Worm (Caenorhabditis elegans) whole organism, L4/young adult: ENCODE data around the gene Y116A8C.23.

Experiments
- W03F9.2 ChIP-seq: fragments of 150-350 bp; optimal IDR thresholded peaks from 2 replicates; lab custom pipeline; 2014; ENCODE audit warnings: missing biosample characterization, missing genetic modification characterization
- dao-5 ChIP-seq: sonication (generic microtip); optimal IDR thresholded peaks from 2 replicates; lab custom pipeline; 2016; ENCODE audit warnings: missing genotype, missing genetic modification characterization, moderate library complexity, missing compliant biosample characterization
- him-1 ChIP-seq: sonication (generic microtip); optimal IDR thresholded peaks from 2 replicates; lab custom pipeline; 2016; ENCODE audit warnings: missing genotype, missing genetic modification reagents, missing genetic modification characterization, missing compliant biosample characterization

- TF ChIP-seq him-1 (tag; lab: Kevin White, UChicago) (no peak), W03F9.2 (tag; lab: Kevin White, UChicago) (no peak), dao-5 (tag; lab: Kevin White, UChicago) (no peak)
Observed at ce11 chrIV:17100148-17100547, 46.8 kb downstream of the Y116A8C.23 start, which contains the start of gene bca-2.
